Fruit fly (Drosophila melanogaster) whole organism: ENCODE data around the gene Mur18B.

ENCODE experiments used
- Dll ChIP-seq: fragments of >200 bp; optimal IDR thresholded peaks from 2 replicates; lab custom pipeline; 2017
- psq ChIP-seq: fragments of >200 bp; optimal IDR thresholded peaks from 2 replicates; lab custom pipeline; 2017
- usp ChIP-seq: fragments of >200 bp; optimal IDR thresholded peaks from 2 replicates; lab custom pipeline; 2017; ENCODE audit warnings: missing biosample characterization, missing genetic modification characterization, mixed read lengths

- TF ChIP-seq Dll (no peak), psq (lab: Kevin White, UChicago) (no peak), usp (GFP tag; lab: Kevin White, UChicago) (no peak)
These were observed 16.9 kb downstream of the Mur18B start for dm6 chrX:19229855-19230433.
